Fruit fly (Drosophila melanogaster): ENCODE data around the gene GstO3.

- no peak for TF ChIP-seq CTCF (optimal IDR thresholded peaks at IDR 0.05)
- no peak for TF ChIP-seq CG8478 (optimal IDR thresholded peaks at IDR 0.05)
These were observed 9.9 kb downstream of the GstO3 start for dm6 chr3L:8528546-8528945.
